Worm (Caenorhabditis elegans) whole organism, young adult: ENCODE measurements around the gene T16G1.6.

Experiments
- ceh-40 ChIP-seq: fragments of 200-800 bp; sonication (Bioruptor generic); IDR thresholded peaks from 2 replicates; pipeline ENCODE4 v1.3.6; 2022; ENCODE audit warnings: missing genetic modification characterization, missing compliant biosample characterization
- lin-26 ChIP-seq: fragments of 200-800 bp; sonication (Bioruptor generic); IDR thresholded peaks from 2 replicates; pipeline ENCODE4 v1.3.6; 2022; ENCODE audit warnings: missing genetic modification reagents, missing genetic modification characterization, missing compliant biosample characterization
- mxl-1 ChIP-seq: sonication (generic microtip); optimal IDR thresholded peaks from 2 replicates; lab custom pipeline; 2016; ENCODE audit warnings: missing genetic modification characterization, missing compliant biosample characterization
- sdz-38 ChIP-seq: sonication (generic microtip); optimal IDR thresholded peaks from 2 replicates; lab custom pipeline; 2016; ENCODE audit warnings: missing genotype, missing genetic modification characterization, missing compliant biosample characterization
- snpc-4 ChIP-seq, 5 experiments: fragments of 150-350 bp in 1 of 5; sonication (generic microtip) in 4 of 5; optimal IDR thresholded peaks; 2 replicates each; lab custom pipeline; 2014 to 2018; ENCODE audit warnings: missing genetic modification characterization in 5 of 5, missing biosample characterization in 3 of 5, antibody characterized with exemption in 2 of 5, mild to moderate bottlenecking in 2 of 5, missing compliant biosample characterization in 2 of 5, missing genotype in 2 of 5, moderate library complexity in 2 of 5, missing genetic modification reagents in 1 of 5
- unc-62 ChIP-seq: fragments of 150-350 bp; optimal IDR thresholded peaks from 2 replicates; lab custom pipeline; 2014; ENCODE audit warnings: missing biosample characterization, missing genetic modification reagents, missing genetic modification characterization

ce11 chrV:12949607-12950006 lies 12.6 kb upstream of the T16G1.6 start, which contains the start of gene T16G1.13:
- TF ChIP-seq snpc-4 (GFP tag; optimal IDR thresholded peaks at IDR 0.05; lab: Kevin White, UChicago) (no peak), snpc-4 (tag; optimal IDR thresholded peaks at IDR 0.05; lab: Kevin White, UChicago) (no peak), unc-62 (GFP tag; lab: Kevin White, UChicago) (no peak), lin-26 (GFP tag; lab: Robert Waterston, UW) (no peak), sdz-38 (no peak), ceh-40 (no peak), mxl-1 (tag; lab: Kevin White, UChicago) (no peak)
